Worm (Caenorhabditis elegans) whole organism, late embryonic: Measurements from ENCODE around the gene C15F1.1.
A peak's percentile ranks its signal among the peaks of the same experiment; 100 is the strongest.

ENCODE experiments used
- ahr-1 ChIP-seq: sonication (generic microtip); optimal IDR thresholded peaks from 2 replicates; lab custom pipeline; 2016; ENCODE audit warnings: missing genetic modification characterization, missing compliant biosample characterization
- ama-1 ChIP-seq: fragments of 150-350 bp; optimal IDR thresholded peaks from 2 replicates; lab custom pipeline; 2014
- ceh-34 ChIP-seq: sonication (generic microtip); optimal IDR thresholded peaks from 2 replicates; lab custom pipeline; 2016; ENCODE audit warnings: mild to moderate bottlenecking, missing genetic modification characterization, missing compliant biosample characterization
- elt-2 ChIP-seq: sonication (generic microtip); optimal IDR thresholded peaks from 2 replicates; lab custom pipeline; 2016; ENCODE audit warnings: missing genetic modification reagents, missing genetic modification characterization, missing compliant biosample characterization
- eyg-1 ChIP-seq: sonication (generic microtip); optimal IDR thresholded peaks from 2 replicates; lab custom pipeline; 2016; ENCODE audit warnings: missing genotype, missing genetic modification characterization, missing compliant biosample characterization
- fkh-6 ChIP-seq: sonication (generic microtip); optimal IDR thresholded peaks from 2 replicates; lab custom pipeline; 2016; ENCODE audit warnings: missing genetic modification characterization, missing compliant biosample characterization
- lim-6 ChIP-seq: sonication (generic microtip); optimal IDR thresholded peaks from 2 replicates; lab custom pipeline; 2016; ENCODE audit warnings: missing genetic modification characterization, missing compliant biosample characterization
- nhr-232 ChIP-seq: sonication (generic microtip); optimal IDR thresholded peaks from 2 replicates; lab custom pipeline; 2016; ENCODE audit warnings: missing genetic modification characterization, missing compliant biosample characterization
- pqm-1 ChIP-seq: sonication (generic microtip); optimal IDR thresholded peaks from 2 replicates; lab custom pipeline; 2016; ENCODE audit warnings: missing genetic modification characterization, missing compliant biosample characterization
- sox-2 ChIP-seq: fragments of 200-800 bp; sonication (Bioruptor generic); IDR thresholded peaks from 2 replicates; pipeline ENCODE4 v1.3.6; 2022; ENCODE audit warnings: missing genetic modification reagents, missing genetic modification characterization, missing compliant biosample characterization
- syd-9 ChIP-seq: sonication (generic microtip); optimal IDR thresholded peaks from 2 replicates; lab custom pipeline; 2016; ENCODE audit warnings: mild to moderate bottlenecking, missing genetic modification characterization, moderate library complexity, missing compliant biosample characterization
- tbx-2 ChIP-seq: sonication (generic microtip); optimal IDR thresholded peaks from 2 replicates; lab custom pipeline; 2016; ENCODE audit warnings: missing genetic modification characterization, missing compliant biosample characterization

DNA sequence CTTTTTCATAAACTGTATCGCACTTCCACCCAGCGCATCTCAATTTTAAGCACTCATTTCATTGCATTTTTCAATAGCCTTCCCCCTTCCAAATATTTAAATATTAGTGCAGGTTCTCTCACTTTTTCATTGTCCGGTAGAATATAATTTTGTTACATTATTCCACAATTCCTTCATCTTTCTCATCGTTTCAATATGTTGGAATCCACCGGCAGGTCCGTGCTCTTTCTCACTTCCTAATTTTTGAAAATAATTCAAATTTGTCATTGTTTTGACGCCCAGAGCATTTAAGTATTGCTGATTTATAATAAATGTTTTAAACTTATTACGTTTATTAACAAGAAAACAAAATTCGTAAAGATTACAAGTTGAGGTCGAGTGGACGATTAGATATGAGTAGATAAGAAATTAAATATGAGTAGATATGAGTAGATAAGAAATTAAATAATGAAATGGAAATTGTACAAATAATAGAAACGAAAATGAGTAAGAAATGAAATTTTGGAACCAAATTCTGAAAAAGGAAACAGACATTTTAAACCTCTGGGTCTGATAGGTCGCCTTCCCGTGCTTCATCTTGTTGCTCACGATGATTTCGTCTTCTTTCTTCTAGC is 34.5 kb upstream of the C15F1.1 start:
- TF ChIP-seq fkh-6 (tag; lab: Kevin White, UChicago) (no peak), tbx-2 (tag; lab: Kevin White, UChicago) (no peak), lim-6 (no peak), ahr-1 (tag; lab: Kevin White, UChicago) (no peak), ceh-34 (tag; lab: Kevin White, UChicago) (no peak), elt-2 (tag; lab: Kevin White, UChicago) (peak; percentile 55), sox-2 (GFP tag; lab: Robert Waterston, UW) (no peak), ama-1 (no peak), syd-9 (tag; lab: Kevin White, UChicago) (no peak), pqm-1 (no peak), eyg-1 (tag; lab: Kevin White, UChicago) (no peak), nhr-232 (tag; lab: Kevin White, UChicago) (no peak)
